Worm (Caenorhabditis elegans) whole organism, L2 larva: ENCODE results near the gene C33G8.13.

Experiments
- R02D3.7 ChIP-seq: fragments of 150-350 bp; optimal IDR thresholded peaks from 2 replicates; lab custom pipeline; 2014; ENCODE audit warnings: missing biosample characterization, missing genetic modification characterization
- ama-1 ChIP-seq: fragments of 150-350 bp; optimal IDR thresholded peaks from 2 replicates; lab custom pipeline; 2018; ENCODE audit warnings: inconsistent platforms
- blmp-1 ChIP-seq: sonication (generic microtip); optimal IDR thresholded peaks from 2 replicates; lab custom pipeline; 2017; ENCODE audit warnings: missing genetic modification characterization, mild to moderate bottlenecking, missing compliant biosample characterization, antibody characterized with exemption, moderate library complexity; ENCODE audit not compliant: insufficient read depth
- ceh-82 ChIP-seq: fragments of 150-350 bp; optimal IDR thresholded peaks from 2 replicates; lab custom pipeline; 2014; ENCODE audit warnings: missing biosample characterization, missing genetic modification characterization
- fos-1 ChIP-seq: fragments of 150-350 bp; optimal IDR thresholded peaks from 2 replicates; lab custom pipeline; 2014; ENCODE audit warnings: missing biosample characterization, missing genetic modification characterization
- mab-5 ChIP-seq: fragments of 150-350 bp; optimal IDR thresholded peaks from 2 replicates; lab custom pipeline; 2014; ENCODE audit warnings: missing biosample characterization, missing genetic modification characterization
- nhr-23 ChIP-seq: fragments of 150-350 bp; optimal IDR thresholded peaks from 2 replicates; lab custom pipeline; 2014; ENCODE audit warnings: missing biosample characterization, missing genetic modification reagents, missing genetic modification characterization
- nhr-237 ChIP-seq: fragments of 150-350 bp; optimal IDR thresholded peaks from 2 replicates; lab custom pipeline; 2014; ENCODE audit warnings: missing biosample characterization, missing genetic modification characterization
- nhr-25 ChIP-seq: fragments of 150-350 bp; sonication (generic microtip); optimal IDR thresholded peaks from 3 replicates; lab custom pipeline; 2014; ENCODE audit warnings: missing biosample characterization, missing genetic modification characterization
- skn-1 ChIP-seq: sonication (generic microtip); optimal IDR thresholded peaks from 2 replicates; lab custom pipeline; 2017; ENCODE audit warnings: missing biosample characterization, missing genetic modification characterization
- unc-62 ChIP-seq: fragments of 150-350 bp; optimal IDR thresholded peaks from 2 replicates; lab custom pipeline; 2014; ENCODE audit warnings: missing biosample characterization, missing genetic modification reagents, missing genetic modification characterization
- ztf-1 ChIP-seq: fragments of 200-800 bp; sonication (Bioruptor generic); conservative IDR thresholded peaks from 2 replicates; pipeline ENCODE4 v1.3.6; 2022; ENCODE audit warnings: missing genetic modification characterization, missing compliant biosample characterization
- ztf-11 ChIP-seq: sonication (generic microtip); optimal IDR thresholded peaks from 2 replicates; lab custom pipeline; 2017; ENCODE audit warnings: missing biosample characterization, missing genetic modification characterization

ce11 chrV:7005964-7006363 lies 9.8 kb downstream of the C33G8.13 start, which contains the start of gene spig-10:
- TF ChIP-seq ceh-82 (tag; lab: Kevin White, UChicago) (no peak), ama-1 (lab: Kevin White, UChicago) (no peak), unc-62 (GFP tag; lab: Kevin White, UChicago) (no peak), blmp-1 (no peak), nhr-25 (tag; lab: Kevin White, UChicago) (no peak), nhr-23 (tag; lab: Kevin White, UChicago) (no peak), ztf-11 (tag; lab: Kevin White, UChicago) (no peak), ztf-1 (no peak), nhr-237 (no peak), fos-1 (tag; lab: Kevin White, UChicago) (no peak), R02D3.7 (no peak), mab-5 (no peak), skn-1 (tag; lab: Kevin White, UChicago) (no peak)
